Worm (Caenorhabditis elegans): ENCODE measurements around the gene ugt-56.

ce11 chrV:12256398-12256797 is 2.4 kb upstream of the ugt-56 start, which contains the start of gene ugt-55:
- TF ChIP-seq unc-39 (tag; optimal IDR thresholded peaks at IDR 0.05) (no peak), M03D4.4 (tag; optimal IDR thresholded peaks at IDR 0.05) (no peak), nhr-12 (tag; optimal IDR thresholded peaks at IDR 0.05) (no peak), blmp-1 (tag; optimal IDR thresholded peaks at IDR 0.05) (no peak), unc-62 (GFP tag; optimal IDR thresholded peaks at IDR 0.05) (no peak), lin-13 (tag; optimal IDR thresholded peaks at IDR 0.05) (no peak), nhr-237 (tag; optimal IDR thresholded peaks at IDR 0.05) (no peak), sptf-1 (tag; optimal IDR thresholded peaks at IDR 0.05) (no peak)

Data from whole organism, mixed stage, embryonic.